Worm (Caenorhabditis elegans): ENCODE data around the gene srx-21.

The srx-21 gene

ce11 chrV:712882-713281, 36.0 kb downstream of the srx-21 start, which contains the start of gene cyp-33C11:
Gene cyp-33C11 (minus strand): TSS chrV:712982.
- TF ChIP-seq hlh-26 (GFP tag; conservative IDR thresholded peaks at IDR 0.05): no peak
- TF ChIP-seq snpc-4 (GFP tag; optimal IDR thresholded peaks at IDR 0.05): no peak
- no peak for TF ChIP-seq snpc-4 (tag; optimal IDR thresholded peaks at IDR 0.05)
- no peak for TF ChIP-seq Y53G8AR.9 (GFP tag; conservative IDR thresholded peaks at IDR 0.05)
- TF ChIP-seq madf-3 (GFP tag; IDR thresholded peaks at IDR 0.05): no peak
- TF ChIP-seq B0336.3 (GFP tag; IDR thresholded peaks at IDR 0.05): no peak
- TF ChIP-seq F39B2.1 (GFP tag; IDR thresholded peaks at IDR 0.05): no peak
- no peak for TF ChIP-seq dpff-1 (tag; optimal IDR thresholded peaks at IDR 0.05)
- no peak for TF ChIP-seq cebp-2 (GFP tag; IDR thresholded peaks at IDR 0.05)
- TF ChIP-seq pha-4 (tag; optimal IDR thresholded peaks at IDR 0.05): no peak
- no peak for TF ChIP-seq tbp1 (GFP tag; optimal IDR thresholded peaks at IDR 0.05)
- no peak for TF ChIP-seq ceh-58 (GFP tag; IDR thresholded peaks at IDR 0.05)
- TF ChIP-seq fkh-3 (tag; optimal IDR thresholded peaks at IDR 0.05): no peak
- no peak for TF ChIP-seq ceh-27 (GFP tag; optimal IDR thresholded peaks at IDR 0.05)
- TF ChIP-seq nhr-179 (tag; optimal IDR thresholded peaks at IDR 0.05): no peak
- TF ChIP-seq ceh-40 (GFP tag; IDR thresholded peaks at IDR 0.05): no peak
- TF ChIP-seq tlf-1 (GFP tag; optimal IDR thresholded peaks at IDR 0.05): no peak
- no peak for TF ChIP-seq cebp-1 (GFP tag; IDR thresholded peaks at IDR 0.05)
- no peak for TF ChIP-seq cebp-1 (tag; optimal IDR thresholded peaks at IDR 0.05)
- TF ChIP-seq madf-10 (tag; optimal IDR thresholded peaks at IDR 0.05): no peak
- no peak for TF ChIP-seq mxl-1 (tag; optimal IDR thresholded peaks at IDR 0.05)

- TF ChIP-seq F55B11.4 (tag; optimal IDR thresholded peaks at IDR 0.05; ENCODE audit: borderline replicate concordance, insufficient read depth) (no peak), Y95B8A.8 (GFP tag; IDR thresholded peaks at IDR 0.05) (no peak), ZK185.1 (tag; optimal IDR thresholded peaks at IDR 0.05; ENCODE audit: poor library complexity, severe bottlenecking) (no peak), snpc-4 (GFP tag; optimal IDR thresholded peaks at IDR 0.05) (no peak), snpc-4 (tag; optimal IDR thresholded peaks at IDR 0.05) (no peak), ztf-22 (GFP tag; optimal IDR thresholded peaks at IDR 0.05) (no peak), madf-8 (GFP tag; conservative IDR thresholded peaks at IDR 0.05) (no peak), F57A8.1 (GFP tag; optimal IDR thresholded peaks at IDR 0.05) (no peak), dox-1 (GFP tag; IDR thresholded peaks at IDR 0.05) (no peak), nhr-27 (tag; optimal IDR thresholded peaks at IDR 0.05) (no peak), hmg-1.2 (GFP tag; IDR thresholded peaks at IDR 0.05) (no peak), hmg-20 (GFP tag; IDR thresholded peaks at IDR 0.05) (no peak), nhr-120 (GFP tag; IDR thresholded peaks at IDR 0.05) (no peak), tbx-9 (tag; optimal IDR thresholded peaks at IDR 0.05; ENCODE audit: borderline replicate concordance) (no peak)
These were observed 42.9 kb downstream of the srx-21 start, which contains the start of gene srbc-40 for ce11 chrV:719731-720130. Gene srbc-40 (minus strand): TSS chrV:719831.

- no peak for TF ChIP-seq D2030.7 (GFP tag; IDR thresholded peaks at IDR 0.05)
- TF ChIP-seq B0035.1 (tag; optimal IDR thresholded peaks at IDR 0.05): no peak
- no peak for TF ChIP-seq pha-4 (tag; optimal IDR thresholded peaks at IDR 0.05)
- TF ChIP-seq C17E4.6 (GFP tag; IDR thresholded peaks at IDR 0.05): no peak
- no peak for TF ChIP-seq Y79H2A.3 (GFP tag; conservative IDR thresholded peaks at IDR 0.05)
- no peak for TF ChIP-seq T07F8.4 (tag; optimal IDR thresholded peaks at IDR 0.05)
- TF ChIP-seq dpl-1 (GFP tag; optimal IDR thresholded peaks at IDR 0.05): no peak
- no peak for TF ChIP-seq Y56A3A.18 (GFP tag; IDR thresholded peaks at IDR 0.05)
- TF ChIP-seq Y95B8A.8 (GFP tag; IDR thresholded peaks at IDR 0.05): no peak
- TF ChIP-seq nhr-27 (tag; optimal IDR thresholded peaks at IDR 0.05): no peak
- no peak for TF ChIP-seq hmg-20 (GFP tag; IDR thresholded peaks at IDR 0.05)
- TF ChIP-seq F23B12.7 (tag; optimal IDR thresholded peaks at IDR 0.05; ENCODE audit: insufficient read depth): no peak
- no peak for TF ChIP-seq atf-7 (tag; optimal IDR thresholded peaks at IDR 0.05)
- TF ChIP-seq madf-6 (GFP tag; IDR thresholded peaks at IDR 0.05): no peak
- TF ChIP-seq snpc-3.4 (tag; optimal IDR thresholded peaks at IDR 0.05): no peak
- TF ChIP-seq tbp1 (GFP tag; optimal IDR thresholded peaks at IDR 0.05): no peak
- TF ChIP-seq let-607 (tag; optimal IDR thresholded peaks at IDR 0.05): no peak
These were observed 46.1 kb downstream of the srx-21 start for ce11 chrV:722889-723288.
